Fruit fly (Drosophila melanogaster) whole organism, wandering third instar larva: ENCODE results near the gene CG13992.

Experiments used
- CG32264 ChIP-seq: fragments of 200-800 bp; sonication (Bioruptor generic); optimal IDR thresholded peaks from 2 replicates; lab custom pipeline; 2016; ENCODE audit warnings: missing biosample characterization, missing genetic modification characterization
- CrebA ChIP-seq: fragments of 200-800 bp; sonication (Bioruptor generic); optimal IDR thresholded peaks from 2 replicates; lab custom pipeline; 2016; ENCODE audit warnings: missing biosample characterization, mild to moderate bottlenecking, missing genetic modification characterization, borderline replicate concordance
- Dif ChIP-seq: fragments of 200-275, 200-300 bp; sonication (Bioruptor generic); optimal IDR thresholded peaks from 2 replicates; lab custom pipeline; 2018; ENCODE audit warnings: missing biosample characterization, missing genetic modification characterization; ENCODE audit not compliant: partially characterized antibody
- GATAd ChIP-seq: sonication (Bioruptor generic); optimal IDR thresholded peaks from 2 replicates; lab custom pipeline; 2016; ENCODE audit warnings: missing biosample characterization, missing genetic modification characterization
- HLH106 ChIP-seq: fragments of 200-800 bp; optimal IDR thresholded peaks from 3 replicates; lab custom pipeline; 2019; ENCODE audit warnings: missing biosample characterization, mild to moderate bottlenecking, missing genetic modification characterization, moderate library complexity
- Hnf4 ChIP-seq: fragments of 200-800 bp; sonication (Bioruptor generic); optimal IDR thresholded peaks from 2 replicates; lab custom pipeline; 2016; ENCODE audit warnings: missing biosample characterization, mild to moderate bottlenecking, missing genetic modification characterization
- Hr78 ChIP-seq: fragments of >200 bp; optimal IDR thresholded peaks from 2 replicates; lab custom pipeline; 2017; ENCODE audit warnings: missing biosample characterization, missing genetic modification characterization
- Hr83 ChIP-seq: fragments of 200-300 bp; sonication (Bioruptor generic); optimal IDR thresholded peaks from 2 replicates; lab custom pipeline; 2016; ENCODE audit warnings: missing biosample characterization, mild to moderate bottlenecking, missing genetic modification characterization, moderate library complexity; ENCODE audit not compliant: poor library complexity, severe bottlenecking
- Jra ChIP-seq: sonication (Bioruptor generic); optimal IDR thresholded peaks from 2 replicates; lab custom pipeline; 2016; ENCODE audit warnings: missing biosample characterization, missing genetic modification characterization
- Mio ChIP-seq: sonication (Bioruptor generic); optimal IDR thresholded peaks from 2 replicates; lab custom pipeline; 2016; ENCODE audit warnings: missing biosample characterization, missing genetic modification characterization
- N ChIP-seq: fragments of >200 bp; optimal IDR thresholded peaks from 2 replicates; lab custom pipeline; 2018; ENCODE audit warnings: missing biosample characterization, missing external identifiers, missing genetic modification characterization
- OdsH ChIP-seq: fragments of 200-800 bp; sonication (Bioruptor generic); optimal IDR thresholded peaks from 2 replicates; lab custom pipeline; 2016; ENCODE audit warnings: missing biosample characterization, mild to moderate bottlenecking, missing genetic modification characterization
- Rel ChIP-seq, 2 experiments: fragments of 200-800 bp; sonication (Bioruptor generic) in 1 of 2; optimal IDR thresholded peaks; 2 replicates in 1 of 2; 3 replicates in 1 of 2; lab custom pipeline; 2016 to 2019; ENCODE audit warnings: mild to moderate bottlenecking in 2 of 2, missing biosample characterization in 2 of 2, missing genetic modification characterization in 2 of 2, moderate library complexity in 1 of 2
- Sp1 ChIP-seq: fragments of 200-800 bp; sonication (Bioruptor generic); optimal IDR thresholded peaks from 3 replicates; lab custom pipeline; 2019; ENCODE audit warnings: missing biosample characterization, mild to moderate bottlenecking, missing genetic modification characterization, moderate library complexity
- Vsx2 ChIP-seq: fragments of 200-300, 225-300 bp; sonication (Bioruptor generic); optimal IDR thresholded peaks from 2 replicates; lab custom pipeline; 2018; ENCODE audit warnings: missing biosample characterization, missing genetic modification characterization; ENCODE audit not compliant: partially characterized antibody
- br ChIP-seq: fragments of 200-800 bp; sonication (Bioruptor generic); optimal IDR thresholded peaks from 2 replicates; lab custom pipeline; 2016; ENCODE audit warnings: missing biosample characterization, missing genetic modification characterization
- brk ChIP-seq: fragments of 200-800 bp; sonication (Bioruptor generic); optimal IDR thresholded peaks from 2 replicates; lab custom pipeline; 2016; ENCODE audit warnings: missing biosample characterization, mild to moderate bottlenecking, missing genetic modification characterization
- dmrt93B ChIP-seq: fragments of 200-800 bp; sonication (Bioruptor generic); optimal IDR thresholded peaks from 2 replicates; lab custom pipeline; 2018; ENCODE audit warnings: missing biosample characterization, mild to moderate bottlenecking, missing genetic modification characterization
- dsf ChIP-seq: sonication (Bioruptor generic); optimal IDR thresholded peaks from 2 replicates; lab custom pipeline; 2016; ENCODE audit warnings: missing biosample characterization, missing genetic modification characterization, borderline replicate concordance
- ey ChIP-seq: fragments of 200-800 bp; sonication (Bioruptor generic); optimal IDR thresholded peaks from 2 replicates; lab custom pipeline; 2016; ENCODE audit warnings: missing biosample characterization, missing genetic modification characterization
- foxo ChIP-seq, 2 experiments: fragments of 200-800 bp; sonication (Bioruptor generic); optimal IDR thresholded peaks; 2 replicates in 1 of 2; 3 replicates in 1 of 2; lab custom pipeline; 2016 to 2017; ENCODE audit warnings: missing biosample characterization in 2 of 2, missing genetic modification characterization in 2 of 2
- fru ChIP-seq: fragments of 200-800 bp; sonication (Bioruptor generic); optimal IDR thresholded peaks from 3 replicates; lab custom pipeline; 2016; ENCODE audit warnings: missing biosample characterization, mild to moderate bottlenecking, missing genetic modification characterization
- h ChIP-seq: fragments of 200-800 bp; sonication (Bioruptor generic); optimal IDR thresholded peaks from 3 replicates; lab custom pipeline; 2016; ENCODE audit warnings: missing biosample characterization, mild to moderate bottlenecking, missing genetic modification characterization
- pan ChIP-seq: fragments of >200 bp; optimal IDR thresholded peaks from 2 replicates; lab custom pipeline; 2017
- psq ChIP-seq: fragments of 200-800 bp; sonication (Bioruptor generic); optimal IDR thresholded peaks from 3 replicates; lab custom pipeline; 2017; ENCODE audit warnings: missing biosample characterization, mild to moderate bottlenecking, missing genetic modification characterization, moderate library complexity
- rgr ChIP-seq: fragments of 200-800 bp; sonication (Bioruptor generic); optimal IDR thresholded peaks from 3 replicates; lab custom pipeline; 2016; ENCODE audit warnings: missing biosample characterization, mild to moderate bottlenecking, missing genetic modification characterization
- sage ChIP-seq: fragments of 200-800 bp; sonication (Bioruptor generic); optimal IDR thresholded peaks from 2 replicates; lab custom pipeline; 2016; ENCODE audit warnings: missing biosample characterization, mild to moderate bottlenecking, missing genetic modification characterization
- sv ChIP-seq: fragments of 200-800 bp; sonication (Bioruptor generic); optimal IDR thresholded peaks from 3 replicates; lab custom pipeline; 2016; ENCODE audit warnings: missing biosample characterization, missing genetic modification characterization
- tai ChIP-seq: sonication (Bioruptor generic); optimal IDR thresholded peaks from 2 replicates; lab custom pipeline; 2016; ENCODE audit warnings: missing biosample characterization, missing genetic modification characterization
- usp ChIP-seq: fragments of >200 bp; optimal IDR thresholded peaks from 2 replicates; lab custom pipeline; 2017; ENCODE audit warnings: missing biosample characterization, missing genetic modification characterization
- woc ChIP-seq: sonication (Bioruptor generic); optimal IDR thresholded peaks from 2 replicates; lab custom pipeline; 2016; ENCODE audit warnings: missing biosample characterization, mild to moderate bottlenecking, missing genetic modification characterization

The CG13992 gene

DNA sequence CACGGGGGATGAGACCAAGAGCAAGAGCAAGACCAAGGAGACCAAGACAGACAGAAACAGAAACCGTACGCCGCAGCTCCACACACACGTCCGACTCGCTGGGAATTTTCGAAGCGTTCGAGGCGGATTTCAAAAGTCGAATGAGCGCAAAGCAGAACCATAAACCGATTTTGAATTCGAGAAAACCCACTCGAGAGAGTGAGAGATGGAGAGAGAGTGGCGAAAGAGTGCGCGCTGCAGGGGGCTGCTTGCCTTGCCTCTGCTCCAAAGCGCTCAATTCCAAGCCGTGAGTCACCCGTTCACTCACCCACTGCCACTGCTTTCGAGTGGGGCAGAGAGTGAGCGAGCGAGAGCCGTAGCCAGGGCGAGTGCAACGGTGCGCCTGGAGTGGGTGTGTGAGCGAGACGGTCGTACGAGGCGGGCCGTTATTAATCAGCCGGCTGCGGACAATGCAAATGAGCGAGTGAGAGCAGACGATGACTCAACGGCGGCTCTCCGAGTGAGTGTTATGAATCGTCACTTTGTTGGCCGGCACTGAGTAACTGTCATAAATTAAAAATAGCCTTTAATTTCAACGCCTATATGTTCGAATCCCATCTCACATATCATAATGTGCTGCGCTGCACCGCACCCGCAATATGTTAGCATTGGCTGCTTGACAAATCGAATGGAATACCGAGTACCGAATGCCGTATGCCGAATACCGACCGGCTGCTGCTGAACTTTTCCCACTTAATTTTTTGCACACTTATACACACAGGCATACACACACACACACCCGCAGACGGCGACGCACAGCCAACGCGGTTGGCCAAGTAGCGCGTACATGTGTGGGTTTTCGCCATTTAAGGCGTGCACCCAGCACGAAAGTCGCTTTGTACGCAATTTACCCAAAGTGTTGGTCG lies 12.7 kb upstream of the CG13992 start (continued):
- TF ChIP-seq brk (GFP tag; lab: Kevin White, UChicago) (peak; percentile 58), sv (GFP tag; lab: Kevin White, UChicago) (no peak), N (GFP tag; lab: Kevin White, UChicago) (no peak), foxo (GFP tag; optimal IDR thresholded peaks at IDR 0.05; lab: Kevin White, UChicago) (peak; percentile 45 to 46), dsf (GFP tag; lab: Kevin White, UChicago) (no peak), OdsH (GFP tag; lab: Kevin White, UChicago) (peak; percentile 54), Mio (GFP tag; lab: Kevin White, UChicago) (peak; percentile 40), fru (GFP tag; lab: Kevin White, UChicago) (peak; percentile 25)

DNA sequence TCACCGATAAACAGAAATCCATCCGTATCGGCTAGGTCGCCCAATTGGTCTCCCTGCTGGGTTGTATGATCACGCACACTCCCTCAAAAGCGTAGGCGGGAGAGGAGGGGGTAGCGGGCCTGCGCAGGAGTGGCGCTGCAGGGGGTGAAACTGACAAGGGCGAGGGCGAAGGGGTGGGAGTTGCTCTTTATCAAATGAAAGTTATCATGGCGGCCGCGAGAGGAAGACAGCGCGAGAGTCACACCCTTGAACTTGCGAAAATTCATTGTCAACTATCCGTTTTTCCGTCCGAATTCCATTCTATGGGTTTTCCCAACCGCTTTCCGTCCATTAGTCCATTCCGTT lies 11.5 kb upstream of the CG13992 start:
- no peak for TF ChIP-seq ey (GFP tag; lab: Kevin White, UChicago)
- no peak for TF ChIP-seq usp (GFP tag; lab: Kevin White, UChicago)
- TF ChIP-seq dmrt93B: peak; percentile 4
- no peak for TF ChIP-seq psq (GFP tag; lab: Kevin White, UChicago)
- TF ChIP-seq Vsx2 (GFP tag; lab: Kevin White, UChicago): no peak
- no peak for TF ChIP-seq Mio (GFP tag; lab: Kevin White, UChicago)
- TF ChIP-seq Dif: peak; percentile 4
- no peak for TF ChIP-seq Sp1 (GFP tag; lab: Kevin White, UChicago)
- TF ChIP-seq CG32264 (GFP tag; lab: Kevin White, UChicago): no peak
- no peak for TF ChIP-seq foxo (GFP tag; optimal IDR thresholded peaks at IDR 0.05; lab: Kevin White, UChicago)

- TF ChIP-seq br (GFP tag; lab: Kevin White, UChicago) (peak; percentile 50), N (GFP tag; lab: Kevin White, UChicago) (no peak), brk (GFP tag; lab: Kevin White, UChicago) (peak; percentile 70), Vsx2 (GFP tag; lab: Kevin White, UChicago) (no peak), Hr78 (GFP tag; lab: Kevin White, UChicago) (peak; percentile 3), rgr (GFP tag; lab: Kevin White, UChicago) (peak; percentile 38), HLH106 (tag; lab: Kevin White, UChicago) (peak; percentile 21), Mio (GFP tag; lab: Kevin White, UChicago) (peak; percentile 37), pan (lab: Kevin White, UChicago) (no peak), Jra (GFP tag; lab: Kevin White, UChicago) (peak; percentile 67), sv (GFP tag; lab: Kevin White, UChicago) (no peak), CrebA (peak; percentile 94), h (GFP tag; lab: Kevin White, UChicago) (peak; percentile 79), foxo (GFP tag; optimal IDR thresholded peaks at IDR 0.05; lab: Kevin White, UChicago) (peak; percentile 18 to 24), OdsH (GFP tag; lab: Kevin White, UChicago) (peak; percentile 34), GATAd (GFP tag; lab: Kevin White, UChicago) (no peak), usp (GFP tag; lab: Kevin White, UChicago) (no peak), Hnf4 (GFP tag; lab: Kevin White, UChicago) (peak; percentile 53), woc (peak; percentile 37), Hr83 (GFP tag; lab: Kevin White, UChicago) (peak; percentile 70), tai (no peak), psq (GFP tag; lab: Kevin White, UChicago) (peak; percentile 23), Rel (GFP tag; optimal IDR thresholded peaks at IDR 0.05; lab: Kevin White, UChicago) (peak; percentile 78), Rel (tag; optimal IDR thresholded peaks at IDR 0.05; lab: Kevin White, UChicago) (peak; percentile 72), Sp1 (GFP tag; lab: Kevin White, UChicago) (peak; percentile 7)
These were observed 10.9 kb upstream of the CG13992 start for dm6 chr2L:5978333-5979054.

DNA sequence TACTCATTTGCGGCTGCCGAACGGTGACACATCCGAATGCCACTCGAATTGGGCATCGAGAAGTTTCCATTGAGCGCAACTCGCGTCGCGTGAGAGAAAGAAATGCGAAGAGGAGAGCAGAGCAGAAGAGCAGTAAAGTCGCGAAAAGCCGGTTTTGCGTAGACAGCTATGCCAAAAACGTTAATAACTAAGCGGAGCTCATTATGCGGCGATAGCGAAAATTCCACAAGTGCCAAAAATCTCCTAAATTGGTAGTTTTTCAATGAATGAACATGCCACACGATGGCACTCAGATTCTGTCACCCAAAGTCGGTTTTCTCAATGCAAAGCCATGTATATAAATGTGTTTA lies 10.2 kb upstream of the CG13992 start:
- TF ChIP-seq Rel (GFP tag; optimal IDR thresholded peaks at IDR 0.05; lab: Kevin White, UChicago) (no peak), Rel (tag; optimal IDR thresholded peaks at IDR 0.05; lab: Kevin White, UChicago) (no peak), sage (no peak), woc (no peak), Dif (no peak), Jra (GFP tag; lab: Kevin White, UChicago) (peak; percentile 33), Hr83 (GFP tag; lab: Kevin White, UChicago) (no peak), dmrt93B (no peak), N (GFP tag; lab: Kevin White, UChicago) (no peak), dsf (GFP tag; lab: Kevin White, UChicago) (no peak)
- TF ChIP-seq, all 38 proteins: peak for 1
